Worm (Caenorhabditis elegans) whole organism, L1 larva: ENCODE data around the gene rpn-12.
A peak's percentile ranks its signal among the peaks of the same experiment; 100 is the strongest.
"Not testable (repeated sequence)": the region's sequence is repeated elsewhere in the genome, so short reads cannot be mapped to it uniquely, and the experiment has no call there.

Experiments
- C04F5.9 ChIP-seq: sonication (generic microtip); optimal IDR thresholded peaks from 2 replicates; lab custom pipeline; 2016; ENCODE audit warnings: missing genetic modification characterization, missing compliant biosample characterization
- Y116A8C.19 ChIP-seq: sonication (generic microtip); optimal IDR thresholded peaks from 2 replicates; lab custom pipeline; 2016; ENCODE audit warnings: missing compliant biosample characterization, missing genetic modification characterization, borderline replicate concordance
- aha-1 ChIP-seq: fragments of 150-350 bp; optimal IDR thresholded peaks from 2 replicates; lab custom pipeline; 2014; ENCODE audit warnings: missing biosample characterization, missing genetic modification characterization
- alr-1 ChIP-seq: fragments of 200-800 bp; sonication (Bioruptor generic); optimal IDR thresholded peaks from 2 replicates; lab custom pipeline; 2018; ENCODE audit warnings: borderline replicate concordance, mild to moderate bottlenecking, missing genetic modification characterization, missing compliant biosample characterization
- ceh-82 ChIP-seq, 3 experiments: fragments of 150-350 bp in 1 of 3; sonication (generic microtip) in 2 of 3; optimal IDR thresholded peaks; 2 replicates each; lab custom pipeline; 2014 to 2017; ENCODE audit warnings: missing biosample characterization in 3 of 3, missing genetic modification characterization in 3 of 3
- ces-1 ChIP-seq: fragments of 150-350 bp; optimal IDR thresholded peaks from 2 replicates; lab custom pipeline; 2014; ENCODE audit warnings: missing biosample characterization, missing genetic modification reagents, missing genetic modification characterization
- dpl-1 ChIP-seq, 3 experiments: fragments of 150-350 bp in 2 of 3; sonication (generic microtip) in 1 of 3; optimal IDR thresholded peaks; 2 replicates each; lab custom pipeline; 2014 to 2017; ENCODE audit warnings: missing biosample characterization in 3 of 3, missing genetic modification characterization in 3 of 3, missing genetic modification reagents in 3 of 3
- efl-1 ChIP-seq, 4 experiments: fragments of 150-350 bp; optimal IDR thresholded peaks in 3 of 4; peaks in 1 of 4; 1 replicate in 1 of 4; 2 replicates in 3 of 4; lab custom pipeline; 2014; ENCODE audit warnings: missing biosample characterization in 2 of 4, missing genetic modification characterization in 2 of 4, missing genetic modification reagents in 2 of 4
- egl-13 ChIP-seq: sonication (generic microtip); optimal IDR thresholded peaks from 2 replicates; lab custom pipeline; 2016; ENCODE audit warnings: missing genotype, missing genetic modification reagents, missing genetic modification characterization, missing compliant biosample characterization
- elt-3 ChIP-seq, 6 experiments: fragments of 150-350 bp in 1 of 6; sonication (generic microtip); optimal IDR thresholded peaks; 2 replicates each; lab custom pipeline; 2017 to 2018; ENCODE audit warnings: missing biosample characterization in 6 of 6, missing genetic modification characterization in 6 of 6, inconsistent platforms in 1 of 6
- fkh-10 ChIP-seq: sonication (generic microtip); optimal IDR thresholded peaks from 2 replicates; lab custom pipeline; 2017; ENCODE audit warnings: missing biosample characterization, missing genetic modification reagents, missing genetic modification characterization
- fkh-4 ChIP-seq: sonication (generic microtip); optimal IDR thresholded peaks from 2 replicates; lab custom pipeline; 2016; ENCODE audit warnings: missing compliant biosample characterization, missing genetic modification characterization, borderline replicate concordance
- grh-1 ChIP-seq: fragments of 200-800 bp; sonication (Bioruptor generic); IDR thresholded peaks from 2 replicates; pipeline ENCODE4 v1.3.6; 2022; ENCODE audit warnings: missing genetic modification reagents, missing genetic modification characterization, missing compliant biosample characterization
- hpl-2 ChIP-seq: fragments of 150-350 bp; optimal IDR thresholded peaks from 2 replicates; lab custom pipeline; 2014; ENCODE audit warnings: missing biosample characterization, missing genetic modification reagents, missing genetic modification characterization
- isw-1 ChIP-seq: fragments of 200-800 bp; sonication (Bioruptor generic); IDR thresholded peaks from 2 replicates; pipeline ENCODE4 v1.3.6; 2022; ENCODE audit warnings: missing genetic modification characterization, missing compliant biosample characterization
- jun-1 ChIP-seq: fragments of 150-350 bp; optimal IDR thresholded peaks from 2 replicates; lab custom pipeline; 2014; ENCODE audit warnings: missing biosample characterization, missing genetic modification reagents, missing genetic modification characterization
- lin-35 ChIP-seq, 2 experiments: fragments of 150-350 bp; optimal IDR thresholded peaks; 2 replicates each; lab custom pipeline; 2014; ENCODE audit warnings: missing biosample characterization in 2 of 2, missing genetic modification characterization in 2 of 2, missing genetic modification reagents in 2 of 2
- lin-39 ChIP-seq: fragments of 150-350 bp; optimal IDR thresholded peaks from 2 replicates; lab custom pipeline; 2014; ENCODE audit warnings: missing biosample characterization, missing genetic modification reagents, missing genetic modification characterization
- lsy-2 ChIP-seq, 2 experiments: fragments of 150-350 bp; optimal IDR thresholded peaks; 2 replicates each; lab custom pipeline; 2014; ENCODE audit warnings: missing biosample characterization in 2 of 2, missing genetic modification characterization in 2 of 2
- mep-1 ChIP-seq: fragments of 150-350 bp; optimal IDR thresholded peaks from 2 replicates; lab custom pipeline; 2014; ENCODE audit warnings: missing biosample characterization, missing genetic modification characterization
- nhr-11 ChIP-seq: fragments of 150-350 bp; optimal IDR thresholded peaks from 2 replicates; lab custom pipeline; 2014; ENCODE audit warnings: missing biosample characterization, missing genetic modification characterization
- nhr-12 ChIP-seq: sonication (generic microtip); optimal IDR thresholded peaks from 2 replicates; lab custom pipeline; 2017; ENCODE audit warnings: missing biosample characterization, missing genetic modification characterization
- nhr-19 ChIP-seq: fragments of 200-800 bp; sonication (Bioruptor generic); conservative IDR thresholded peaks from 2 replicates; pipeline ENCODE4 v1.3.6; 2022; ENCODE audit warnings: missing genetic modification characterization, missing compliant biosample characterization
- nhr-20 ChIP-seq: sonication (generic microtip); optimal IDR thresholded peaks from 2 replicates; lab custom pipeline; 2016; ENCODE audit warnings: mild to moderate bottlenecking, missing genetic modification characterization, missing compliant biosample characterization
- nhr-237 ChIP-seq: fragments of 150-350 bp; optimal IDR thresholded peaks from 2 replicates; lab custom pipeline; 2014; ENCODE audit warnings: missing biosample characterization, missing genetic modification characterization
- nhr-71 ChIP-seq: sonication (generic microtip); optimal IDR thresholded peaks from 2 replicates; lab custom pipeline; 2016; ENCODE audit warnings: mild to moderate bottlenecking, missing genetic modification characterization, moderate library complexity, missing compliant biosample characterization
- nhr-76 ChIP-seq: sonication (generic microtip); optimal IDR thresholded peaks from 2 replicates; lab custom pipeline; 2017; ENCODE audit warnings: missing biosample characterization, missing genetic modification characterization
- nhr-77 ChIP-seq: fragments of 150-350 bp; optimal IDR thresholded peaks from 2 replicates; lab custom pipeline; 2014; ENCODE audit warnings: missing biosample characterization, missing genetic modification characterization
- nhr-84 ChIP-seq: sonication (generic microtip); optimal IDR thresholded peaks from 2 replicates; lab custom pipeline; 2017; ENCODE audit warnings: missing biosample characterization, missing genetic modification characterization
- nhr-85 ChIP-seq: sonication (generic microtip); peaks from one replicate; lab custom pipeline; 2016; ENCODE audit warnings: missing genetic modification characterization, inconsistent platforms, missing compliant biosample characterization
- nhr-90 ChIP-seq: sonication (generic microtip); optimal IDR thresholded peaks from 2 replicates; lab custom pipeline; 2016; ENCODE audit warnings: mild to moderate bottlenecking, missing genetic modification characterization, missing compliant biosample characterization; ENCODE audit not compliant: poor library complexity
- rnt-1 ChIP-seq: sonication (generic microtip); optimal IDR thresholded peaks from 2 replicates; lab custom pipeline; 2016; ENCODE audit warnings: mild to moderate bottlenecking, missing genetic modification characterization, moderate library complexity, missing compliant biosample characterization
- snu-23 ChIP-seq: sonication (generic microtip); optimal IDR thresholded peaks from 2 replicates; lab custom pipeline; 2016; ENCODE audit warnings: missing genetic modification characterization, missing compliant biosample characterization
- sptf-1 ChIP-seq: fragments of 150-350 bp; optimal IDR thresholded peaks from 2 replicates; lab custom pipeline; 2014; ENCODE audit warnings: missing biosample characterization, missing genetic modification characterization
- sup-37 ChIP-seq: fragments of 200-800 bp; sonication (Bioruptor generic); optimal IDR thresholded peaks from 2 replicates; lab custom pipeline; 2018; ENCODE audit warnings: mild to moderate bottlenecking, missing genetic modification characterization, missing compliant biosample characterization
- swsn-7 ChIP-seq: sonication (generic microtip); optimal IDR thresholded peaks from 2 replicates; lab custom pipeline; 2016; ENCODE audit warnings: missing genetic modification characterization, missing compliant biosample characterization
- unc-30 ChIP-seq: sonication (generic microtip); optimal IDR thresholded peaks from 2 replicates; lab custom pipeline; 2017; ENCODE audit warnings: missing biosample characterization, missing genetic modification characterization
- unc-86 ChIP-seq: sonication (generic microtip); optimal IDR thresholded peaks from 2 replicates; lab custom pipeline; 2016; ENCODE audit warnings: missing genetic modification characterization, missing compliant biosample characterization
- unc-98 ChIP-seq: fragments of 200-800 bp; sonication (Bioruptor generic); IDR thresholded peaks from 2 replicates; pipeline ENCODE4 v1.3.6; 2022; ENCODE audit warnings: missing genetic modification characterization, missing compliant biosample characterization
- xbp-1 ChIP-seq: sonication (generic microtip); optimal IDR thresholded peaks from 2 replicates; lab custom pipeline; 2016; ENCODE audit warnings: missing genetic modification characterization, missing compliant biosample characterization
- zip-4 ChIP-seq: fragments of 200-800 bp; sonication (Bioruptor generic); optimal IDR thresholded peaks from 2 replicates; lab custom pipeline; 2018; ENCODE audit warnings: mild to moderate bottlenecking, missing genetic modification characterization, moderate library complexity, missing compliant biosample characterization
- ztf-11 ChIP-seq, 2 experiments: sonication (generic microtip); optimal IDR thresholded peaks; 2 replicates each; lab custom pipeline; 2016 to 2017; ENCODE audit warnings: missing genetic modification characterization in 2 of 2, missing biosample characterization in 1 of 2, missing compliant biosample characterization in 1 of 2

rpn-12 gene

DNA sequence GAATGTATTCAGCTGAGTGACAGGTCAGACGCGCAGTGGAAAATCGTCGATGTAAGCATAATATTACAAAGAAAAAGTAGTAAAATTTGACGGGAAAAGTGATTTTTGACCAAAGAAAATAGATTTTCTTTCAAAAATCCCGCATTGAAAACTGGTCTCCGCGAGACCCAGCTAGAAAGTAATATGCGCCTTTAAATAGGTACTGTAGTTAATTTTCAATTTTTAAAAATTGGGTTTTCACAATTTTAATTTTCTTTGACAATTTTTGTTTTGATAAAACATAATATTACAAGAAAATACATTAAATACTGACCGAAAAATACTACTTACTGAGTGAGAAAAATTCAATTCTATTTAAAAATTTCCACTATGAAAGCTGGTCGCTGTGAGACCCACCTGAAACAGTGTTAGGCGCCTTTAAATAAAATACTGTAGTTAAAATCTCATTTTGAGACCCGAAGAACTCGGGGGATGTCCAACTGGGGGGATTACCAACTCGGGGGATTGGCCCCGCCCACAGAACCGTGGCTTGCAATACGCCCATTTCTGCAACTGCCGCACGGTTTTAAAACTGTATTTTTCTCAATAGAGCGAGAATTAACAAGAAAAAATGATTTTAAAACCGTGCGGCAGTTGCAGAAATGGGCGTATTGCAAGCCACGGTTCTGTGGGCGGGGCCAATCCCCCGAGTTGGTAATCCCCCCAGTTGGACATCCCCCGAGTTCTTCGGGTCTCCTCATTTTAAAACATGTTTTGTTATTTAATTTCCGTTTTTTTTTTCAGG lies 42.4 kb downstream of the rpn-12 start, which contains the start of gene tars-1:
Gene tars-1 (minus strand): TSS at position 497 of the 784 bp plus-strand sequence.
- TF ChIP-seq nhr-19 (GFP tag; lab: Robert Waterston, UW) (0 out of 2 replicates have a peak, but pooled peaks have one; percentile 11), efl-1 (GFP tag; optimal IDR thresholded peaks at IDR 0.05 in 1 of 2; lab: Kevin White, UChicago) (peak in 1 of 2 experiments; percentile 23), lin-35 (GFP tag; optimal IDR thresholded peaks at IDR 0.05; lab: Kevin White, UChicago) (peak in 1 of 2 experiments; percentile 23), nhr-90 (peak; percentile 10), lsy-2 (tag; optimal IDR thresholded peaks at IDR 0.05; lab: Kevin White, UChicago) (peak in 1 of 2 experiments; percentile 14), nhr-71 (peak; percentile 12), snu-23 (GFP tag; lab: Kevin White, UChicago) (peak; percentile 6)
- TF ChIP-seq efl-1 (optimal IDR thresholded peaks at IDR 0.05; lab: Kevin White, UChicago), result not testable (repeated sequence)

DNA sequence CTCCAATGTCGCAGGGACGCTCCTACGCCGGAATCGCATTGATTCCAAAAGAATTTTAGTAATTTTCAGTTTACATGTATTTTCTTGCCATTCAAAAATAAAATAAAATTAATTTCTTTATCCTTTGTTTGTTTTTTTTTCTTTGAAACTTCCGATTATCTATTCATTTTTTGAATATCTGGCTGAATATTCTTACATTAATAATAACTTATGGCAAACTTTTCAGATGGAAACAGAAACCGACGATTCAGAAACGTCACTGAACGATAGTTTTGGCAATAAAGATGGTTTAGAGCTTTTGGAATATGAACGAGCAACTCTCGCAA lies 43.0 kb downstream of the rpn-12 start, which contains the start of gene xpf-1:
Gene xpf-1 (plus strand): TSS at position 227 of the 326 bp plus-strand sequence.
- TF ChIP-seq swsn-7 (no peak), nhr-77 (no peak), isw-1 (GFP tag; lab: Robert Waterston, UW) (no peak), ceh-82 (tag; optimal IDR thresholded peaks at IDR 0.05; lab: Kevin White, UChicago) (no peak), lsy-2 (tag; optimal IDR thresholded peaks at IDR 0.05; lab: Kevin White, UChicago) (no peak), unc-86 (no peak), grh-1 (GFP tag; lab: Robert Waterston, UW) (no peak), nhr-76 (tag; lab: Kevin White, UChicago) (no peak), mep-1 (tag; lab: Kevin White, UChicago) (no peak), nhr-71 (no peak), zip-4 (GFP tag; lab: Kevin White, UChicago) (no peak)

DNA sequence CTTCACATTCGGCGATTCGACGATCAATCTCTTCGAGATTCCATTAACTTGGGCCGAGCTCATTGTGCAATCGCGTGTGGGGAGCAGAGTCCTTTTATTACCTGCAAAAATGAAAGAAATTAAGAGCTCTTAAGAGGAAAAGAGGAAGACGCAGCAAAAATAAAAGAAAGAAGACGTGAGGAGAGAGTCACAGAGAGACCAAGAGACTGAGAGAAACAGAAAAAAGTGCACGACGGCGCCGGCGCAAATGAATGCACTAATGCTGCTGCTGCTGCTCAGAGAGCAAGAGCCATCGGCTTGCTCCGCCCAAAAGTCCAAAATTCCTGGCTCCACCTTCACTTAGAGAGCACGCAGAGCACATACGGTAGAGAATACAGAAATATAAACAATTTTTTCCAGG lies 47.3 kb downstream of the rpn-12 start, which contains the start of gene inos-1:
Gene inos-1 (minus strand): TSS at position 101 of the 400 bp plus-strand sequence.
- TF ChIP-seq ces-1 (GFP tag; lab: Kevin White, UChicago) (no peak), grh-1 (GFP tag; lab: Robert Waterston, UW) (no peak), Y116A8C.19 (tag; lab: Kevin White, UChicago) (no peak), egl-13 (tag; lab: Kevin White, UChicago) (no peak), lin-39 (no peak), nhr-12 (tag; lab: Kevin White, UChicago) (no peak), fkh-4 (tag; lab: Kevin White, UChicago) (no peak), fkh-10 (no peak), nhr-237 (no peak), sup-37 (GFP tag; lab: Kevin White, UChicago) (no peak), jun-1 (tag; lab: Kevin White, UChicago) (no peak)

ce11 chrII:11700635-11701034 lies 47.7 kb downstream of the rpn-12 start:
- no peak for TF ChIP-seq xbp-1
- no peak for TF ChIP-seq alr-1 (tag; lab: Kevin White, UChicago)
- TF ChIP-seq unc-30 (tag; lab: Kevin White, UChicago), result no peak
- TF ChIP-seq unc-98 (GFP tag; lab: Robert Waterston, UW), result no peak
- TF ChIP-seq hpl-2 (GFP tag; lab: Kevin White, UChicago), result no peak
- TF ChIP-seq nhr-84, result no peak
- TF ChIP-seq lin-39, result no peak
- no peak for TF ChIP-seq nhr-11 (tag; lab: Kevin White, UChicago)
- TF ChIP-seq rnt-1 (tag; lab: Kevin White, UChicago), result no peak
- no peak for TF ChIP-seq nhr-20 (tag; lab: Kevin White, UChicago)
- no peak for TF ChIP-seq sptf-1 (tag; lab: Kevin White, UChicago)
- no peak for TF ChIP-seq dpl-1 (GFP tag; optimal IDR thresholded peaks at IDR 0.05; lab: Kevin White, UChicago)
- no peak for TF ChIP-seq C04F5.9 (tag; lab: Kevin White, UChicago)
- no peak for TF ChIP-seq elt-3 (tag; optimal IDR thresholded peaks at IDR 0.05; lab: Kevin White, UChicago)
- no peak for TF ChIP-seq ztf-11 (tag; optimal IDR thresholded peaks at IDR 0.05; lab: Kevin White, UChicago)
- TF ChIP-seq ces-1 (GFP tag; lab: Kevin White, UChicago), result no peak
- TF ChIP-seq nhr-85 (tag; lab: Kevin White, UChicago), result no peak
- no peak for TF ChIP-seq jun-1 (tag; lab: Kevin White, UChicago)
- TF ChIP-seq fkh-4 (tag; lab: Kevin White, UChicago), result no peak
- no peak for TF ChIP-seq aha-1 (tag; lab: Kevin White, UChicago)
- TF ChIP-seq, all 84 proteins: peak for 0
